Worm (Caenorhabditis elegans): ENCODE measurements around the gene rnh-2.

DNA sequence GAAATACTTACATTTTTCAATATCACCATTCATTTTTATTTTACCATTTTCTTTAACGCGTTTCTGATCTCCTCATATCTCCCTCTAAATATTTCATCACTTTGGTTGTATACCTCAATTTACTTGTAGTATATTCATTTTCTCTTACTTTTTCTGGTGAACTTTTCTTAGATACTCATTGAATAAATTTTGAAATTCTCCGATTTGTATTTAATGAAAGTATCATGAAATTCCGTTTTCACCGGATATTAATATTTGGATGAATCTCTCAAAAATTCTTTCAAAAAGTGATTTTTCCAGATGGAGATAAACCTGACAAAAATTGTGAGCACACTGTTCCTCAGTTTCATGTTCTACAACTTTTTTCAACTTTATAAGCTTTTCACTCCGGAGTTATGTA is 1.3 kb downstream of the rnh-2 start, which contains the start of gene T13H5.8:
- no peak for TF ChIP-seq flt-1 (GFP tag; IDR thresholded peaks at IDR 0.05)
- no peak for TF ChIP-seq ama-1 (optimal IDR thresholded peaks at IDR 0.05)
- TF ChIP-seq ceh-13 (GFP tag; optimal IDR thresholded peaks at IDR 0.05), result no peak
- no peak for TF ChIP-seq pes-1 (GFP tag; IDR thresholded peaks at IDR 0.05)
- no peak for TF ChIP-seq tbx-11 (GFP tag; IDR thresholded peaks at IDR 0.05)
- TF ChIP-seq tbx-37 (GFP tag; conservative IDR thresholded peaks at IDR 0.05), result no peak
- TF ChIP-seq hmbx-1 (tag; optimal IDR thresholded peaks at IDR 0.05), result no peak
- no peak for TF ChIP-seq sea-1 (GFP tag; conservative IDR thresholded peaks at IDR 0.05)
- no peak for TF ChIP-seq ets-7 (tag; optimal IDR thresholded peaks at IDR 0.05)
- TF ChIP-seq hnd-1 (tag; optimal IDR thresholded peaks at IDR 0.05), result no peak

Data from whole organism, early embryonic.